Fruit fly (Drosophila melanogaster): Measurements from ENCODE around the gene Nepl15.

dm6 chr3R:22755187-22755777 is 10.7 kb downstream of the Nepl15 start:
- TF ChIP-seq psq (optimal IDR thresholded peaks at IDR 0.05) (no peak), h (optimal IDR thresholded peaks at IDR 0.05) (no peak), Sin3A (optimal IDR thresholded peaks at IDR 0.05) (no peak), Myc (optimal IDR thresholded peaks at IDR 0.05) (no peak), ttk (optimal IDR thresholded peaks at IDR 0.05) (no peak), insv (optimal IDR thresholded peaks at IDR 0.05) (no peak)
